Worm (Caenorhabditis elegans): Measurements from ENCODE around the gene sup-10.

DNA sequence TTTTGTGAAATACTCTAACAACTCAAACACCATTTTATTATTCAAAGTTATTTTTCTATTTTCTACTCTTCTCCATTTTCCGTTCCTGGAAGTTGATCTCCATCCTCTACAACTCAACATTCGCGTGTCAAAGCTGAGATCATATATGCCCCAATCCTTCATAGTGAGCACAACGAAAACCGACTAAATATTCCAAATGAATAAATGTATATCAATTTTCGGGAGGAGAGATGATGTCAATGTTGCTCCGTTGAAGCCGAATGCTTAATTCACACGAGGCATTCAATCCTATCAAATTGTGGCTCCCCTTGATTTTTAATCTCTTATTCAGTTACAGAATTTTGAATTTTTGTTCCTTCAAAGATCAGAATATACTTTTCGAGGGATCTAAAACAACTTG lies 11.7 kb upstream of the sup-10 start:
- no peak for TF ChIP-seq W03F9.2 (tag; optimal IDR thresholded peaks at IDR 0.05)
- no peak for TF ChIP-seq dao-5 (tag; optimal IDR thresholded peaks at IDR 0.05)

Data from whole organism, L4/young adult.